Worm (Caenorhabditis elegans) whole organism, L4/young adult: ENCODE results near the gene T21B10.4.

ENCODE experiments used
- W03F9.2 ChIP-seq: fragments of 150-350 bp; optimal IDR thresholded peaks from 2 replicates; lab custom pipeline; 2014; ENCODE audit warnings: missing biosample characterization, missing genetic modification characterization
- him-1 ChIP-seq: sonication (generic microtip); optimal IDR thresholded peaks from 2 replicates; lab custom pipeline; 2016; ENCODE audit warnings: missing genotype, missing genetic modification reagents, missing genetic modification characterization, missing compliant biosample characterization

DNA sequence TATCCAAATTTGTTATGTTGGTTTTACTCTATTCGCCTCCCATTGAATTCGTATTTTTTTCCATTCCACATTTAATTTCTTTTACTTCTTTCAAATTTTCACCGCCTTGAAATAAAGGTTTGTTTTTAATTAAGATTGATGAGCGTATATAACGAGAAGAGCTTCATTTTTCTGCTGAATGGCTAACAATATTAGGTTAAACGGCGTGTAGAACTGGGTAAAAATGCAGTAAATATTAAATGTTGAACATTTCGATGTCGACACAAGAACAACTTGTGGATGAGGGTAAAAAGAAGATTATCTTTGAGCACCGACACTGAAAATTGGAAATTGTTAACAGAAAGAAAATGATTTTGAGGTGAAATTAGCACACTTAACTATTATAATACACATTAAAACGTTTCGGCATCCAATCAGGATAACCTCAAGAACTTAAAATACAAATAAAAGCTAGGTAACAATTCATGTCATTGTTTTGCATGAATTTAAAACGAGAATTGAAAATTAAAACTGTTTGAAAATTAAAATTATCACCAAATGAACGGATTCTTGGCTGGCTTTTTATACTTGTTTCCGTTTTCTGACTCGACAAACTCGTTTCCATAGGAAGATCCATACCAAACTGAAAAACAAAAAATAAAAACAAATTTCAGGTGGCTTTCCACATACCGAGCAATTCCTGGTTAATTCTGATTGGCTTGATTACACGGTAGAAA is 1.6 kb upstream of the T21B10.4 start:
- TF ChIP-seq W03F9.2 (tag; lab: Kevin White, UChicago) (no peak), him-1 (tag; lab: Kevin White, UChicago) (no peak)
